3 fruit fly cellular contexts compared by ENCODE assay signal in genomic region chr3R:14054103-14054502, dm6.
TF ChIP-seq lines count a peak whose summit lies in the region.

No protein-coding gene starts in this region.

- TF ChIP-seq CTCF in whole organism, embryonic (GFP tag; optimal IDR thresholded peaks at IDR 0.05; lab: Kevin White, UChicago): no peak

TF ChIP-seq in whole organism, adult, 20 proteins besides CTCF, POLR2A, EP300 and RAD21:
- TF ChIP-seq tj (GFP tag; optimal IDR thresholded peaks at IDR 0.05; lab: Kevin White, UChicago) (peak; percentile 90), Hr96 (GFP tag; optimal IDR thresholded peaks at IDR 0.05; lab: Kevin White, UChicago) (no peak), CG1620 (GFP tag; optimal IDR thresholded peaks at IDR 0.05; lab: Kevin White, UChicago) (no peak), toe (GFP tag; optimal IDR thresholded peaks at IDR 0.05; lab: Kevin White, UChicago) (no peak), CG11617 (GFP tag; optimal IDR thresholded peaks at IDR 0.05; lab: Kevin White, UChicago) (no peak)

TF ChIP-seq in whole organism, embryonic, 481 proteins besides CTCF, POLR2A, EP300 and RAD21 (continues in another document):
- TF ChIP-seq exex (tag; optimal IDR thresholded peaks at IDR 0.05; lab: Kevin White, UChicago): peak; percentile 14
- no peak for TF ChIP-seq repo (GFP tag; optimal IDR thresholded peaks at IDR 0.05; lab: Kevin White, UChicago)
- TF ChIP-seq CG13894 (tag; optimal IDR thresholded peaks at IDR 0.05; lab: Kevin White, UChicago): peak; percentile 96
- TF ChIP-seq CG9609 (GFP tag; optimal IDR thresholded peaks at IDR 0.05; lab: Kevin White, UChicago): no peak
- no peak for TF ChIP-seq prd (optimal IDR thresholded peaks at IDR 0.05; lab: Kevin White, UChicago)
- TF ChIP-seq prd (GFP tag; IDR thresholded peaks at IDR 0.05; lab: Robert Waterston, UW): no peak
- TF ChIP-seq Rfx (GFP tag; IDR thresholded peaks at IDR 0.05; lab: Robert Waterston, UW): peak; percentile 14; the same call in 1 of the 2 replicates
- TF ChIP-seq ftz-f1 (GFP tag; optimal IDR thresholded peaks at IDR 0.05; lab: Kevin White, UChicago): peak; percentile 67
- TF ChIP-seq sr (GFP tag; IDR thresholded peaks at IDR 0.05; lab: Robert Waterston, UW): no peak
- no peak for TF ChIP-seq Ets65A (GFP tag; lab: Kevin White, UChicago)
- no peak for TF ChIP-seq ac (GFP tag; optimal IDR thresholded peaks at IDR 0.05; lab: Kevin White, UChicago)
- TF ChIP-seq ssp (GFP tag; IDR thresholded peaks at IDR 0.05; lab: Robert Waterston, UW): no peak
- peak; percentile 33 for TF ChIP-seq cwo (GFP tag; optimal IDR thresholded peaks at IDR 0.05; lab: Kevin White, UChicago)
- TF ChIP-seq CoRest (tag; optimal IDR thresholded peaks at IDR 0.05; lab: Kevin White, UChicago): no peak
- no peak for TF ChIP-seq CG11456 (GFP tag; IDR thresholded peaks at IDR 0.05; lab: Robert Waterston, UW)
- TF ChIP-seq CG15011 (GFP tag; optimal IDR thresholded peaks at IDR 0.05; lab: Kevin White, UChicago): peak; percentile 19
- TF ChIP-seq CG1233 (GFP tag; optimal IDR thresholded peaks at IDR 0.05; lab: Kevin White, UChicago): no peak
- TF ChIP-seq NFAT (GFP tag; IDR thresholded peaks at IDR 0.05; lab: Robert Waterston, UW): 0 out of 2 replicates have a peak, but pooled peaks have one; percentile 25
- TF ChIP-seq trh (GFP tag; optimal IDR thresholded peaks at IDR 0.05; lab: Kevin White, UChicago): no peak
- TF ChIP-seq pnt (GFP tag; optimal IDR thresholded peaks at IDR 0.05; lab: Kevin White, UChicago): no peak
- 0 out of 3 replicates have a peak, but pooled peaks have one; percentile 15 for TF ChIP-seq ci (GFP tag; IDR thresholded peaks at IDR 0.05; lab: Robert Waterston, UW)
- TF ChIP-seq CG1024 (GFP tag; IDR thresholded peaks at IDR 0.05; lab: Robert Waterston, UW): no peak
- TF ChIP-seq hb (GFP tag; IDR thresholded peaks at IDR 0.05; lab: Robert Waterston, UW; ENCODE audit: partially characterized antibody): no peak
- no peak for TF ChIP-seq luna (GFP tag; optimal IDR thresholded peaks at IDR 0.05; lab: Kevin White, UChicago)
- TF ChIP-seq dmrt11E (tag; optimal IDR thresholded peaks at IDR 0.05; lab: Kevin White, UChicago): no peak
- peak; percentile 91 for TF ChIP-seq CG8281 (tag; optimal IDR thresholded peaks at IDR 0.05; lab: Kevin White, UChicago)
- no peak for TF ChIP-seq odd (GFP tag; optimal IDR thresholded peaks at IDR 0.05; lab: Kevin White, UChicago)
- no peak for TF ChIP-seq stwl (tag; optimal IDR thresholded peaks at IDR 0.05; lab: Kevin White, UChicago)
- no peak for TF ChIP-seq Blimp-1 (GFP tag; optimal IDR thresholded peaks at IDR 0.05; lab: Kevin White, UChicago)
- TF ChIP-seq CG17385 (GFP tag; optimal IDR thresholded peaks at IDR 0.05; lab: Kevin White, UChicago): no peak
- TF ChIP-seq ewg (GFP tag; optimal IDR thresholded peaks at IDR 0.05; lab: Kevin White, UChicago): no peak
- TF ChIP-seq CG12769 (tag; optimal IDR thresholded peaks at IDR 0.05; lab: Kevin White, UChicago): peak; percentile 72
- TF ChIP-seq CG11696 (GFP tag; IDR thresholded peaks at IDR 0.05; lab: Robert Waterston, UW): no peak
- no peak for TF ChIP-seq Drgx (GFP tag; IDR thresholded peaks at IDR 0.05; lab: Robert Waterston, UW)
- no peak for TF ChIP-seq z (GFP tag; IDR thresholded peaks at IDR 0.05; lab: Robert Waterston, UW)
- no peak for TF ChIP-seq Jarid2 (GFP tag; optimal IDR thresholded peaks at IDR 0.05; lab: Kevin White, UChicago)
- TF ChIP-seq rib (GFP tag; IDR thresholded peaks at IDR 0.05; lab: Robert Waterston, UW): peak; percentile 54; the same call in 1 of the 2 replicates
- peak; percentile 14; the same call in 1 of the 2 replicates for TF ChIP-seq MBD-R2 (GFP tag; IDR thresholded peaks at IDR 0.05; lab: Robert Waterston, UW)
- TF ChIP-seq B-H1 (GFP tag; IDR thresholded peaks at IDR 0.05; lab: Robert Waterston, UW): no peak
- no peak for TF ChIP-seq Sox102F (GFP tag; optimal IDR thresholded peaks at IDR 0.05; lab: Kevin White, UChicago)
- TF ChIP-seq H15 (GFP tag; IDR thresholded peaks at IDR 0.05; lab: Robert Waterston, UW): no peak
- TF ChIP-seq ems (GFP tag; optimal IDR thresholded peaks at IDR 0.05; lab: Kevin White, UChicago): no peak
- no peak for TF ChIP-seq CG8290 (GFP tag; optimal IDR thresholded peaks at IDR 0.05; lab: Kevin White, UChicago)
- peak in 1 of 2 experiments; percentile 45 for TF ChIP-seq CG8290 (tag; optimal IDR thresholded peaks at IDR 0.05; lab: Kevin White, UChicago)
- no peak for TF ChIP-seq crp (GFP tag; optimal IDR thresholded peaks at IDR 0.05; lab: Kevin White, UChicago)

TF ChIP-seq in whole organism, prepupa, 60 proteins besides CTCF, POLR2A, EP300 and RAD21:
- TF ChIP-seq ss (GFP tag; optimal IDR thresholded peaks at IDR 0.05; lab: Kevin White, UChicago): no peak
- peak; percentile 73 for TF ChIP-seq fkh (GFP tag; optimal IDR thresholded peaks at IDR 0.05; lab: Kevin White, UChicago)
